Fruit fly (Drosophila melanogaster) whole organism, embryonic: ENCODE measurements around the gene CG5188.

Experiments used
- Blimp-1 ChIP-seq: fragments of 200-800 bp; sonication (Bioruptor generic); optimal IDR thresholded peaks from 3 replicates; lab custom pipeline; 2018; ENCODE audit warnings: missing biosample characterization, missing genetic modification characterization, mild to moderate bottlenecking, moderate library complexity, missing genetic modification reagents
- CG11456 ChIP-seq: fragments of 200-800 bp; sonication (Bioruptor generic); IDR thresholded peaks from 3 replicates; pipeline ENCODE4 v1.3.6; 2022; ENCODE audit warnings: missing biosample characterization, missing genetic modification characterization
- CG11560 ChIP-seq: fragments of 200-800 bp; sonication (Bioruptor generic); IDR thresholded peaks from 3 replicates; pipeline ENCODE4 v1.3.6; 2022; ENCODE audit warnings: missing biosample characterization, missing genetic modification characterization
- CG11695 ChIP-seq: fragments of 200-800 bp; sonication (Bioruptor generic); IDR thresholded peaks from 3 replicates; pipeline ENCODE4 v1.3.6; 2022; ENCODE audit warnings: missing biosample characterization, missing genetic modification characterization
- CG14965 ChIP-seq: fragments of 200-800 bp; sonication (Bioruptor generic); optimal IDR thresholded peaks from 2 replicates; lab custom pipeline; 2016; ENCODE audit warnings: missing biosample characterization, missing genetic modification characterization, borderline replicate concordance
- CG15514 ChIP-seq: fragments of 200-800 bp; sonication (Bioruptor generic); optimal IDR thresholded peaks from 3 replicates; lab custom pipeline; 2017; ENCODE audit warnings: missing biosample characterization, missing genetic modification characterization, mild to moderate bottlenecking, moderate library complexity, missing genetic modification reagents
- CG1647 ChIP-seq: fragments of 200-800 bp; sonication (Bioruptor generic); optimal IDR thresholded peaks from 3 replicates; lab custom pipeline; 2016; ENCODE audit warnings: missing biosample characterization, missing genetic modification characterization
- CG1832 ChIP-seq: fragments of 200-800 bp; sonication (Bioruptor generic); optimal IDR thresholded peaks from 2 replicates; lab custom pipeline; 2017; ENCODE audit warnings: missing biosample characterization, mild to moderate bottlenecking, missing genetic modification characterization, inconsistent platforms
- CG2120 ChIP-seq: fragments of 200-800 bp; sonication (Bioruptor generic); optimal IDR thresholded peaks from 3 replicates; lab custom pipeline; 2016; ENCODE audit warnings: missing biosample characterization, missing genetic modification characterization
- CG30431 ChIP-seq: fragments of 200-800 bp; sonication (Bioruptor generic); optimal IDR thresholded peaks from 2 replicates; lab custom pipeline; 2017; ENCODE audit warnings: missing biosample characterization, missing genetic modification characterization
- CG31441 ChIP-seq: fragments of 200-800 bp; sonication (Bioruptor generic); IDR thresholded peaks from 2 replicates; pipeline ENCODE4 v1.3.6; 2022; ENCODE audit warnings: missing biosample characterization, missing genetic modification characterization
- CG3726 ChIP-seq: fragments of 200-800 bp; sonication (Bioruptor generic); IDR thresholded peaks from 3 replicates; pipeline ENCODE4, ENCODE4 v1.3.6; 2022; ENCODE audit warnings: missing biosample characterization, missing genetic modification characterization
- CG4360 ChIP-seq: fragments of 200-800 bp; sonication (Bioruptor generic); IDR thresholded peaks from 2 replicates; pipeline ENCODE4 v1.3.6; 2022; ENCODE audit warnings: missing biosample characterization, missing genetic modification characterization
- CG4404 ChIP-seq: fragments of 200-800 bp; sonication (Bioruptor generic); IDR thresholded peaks from 2 replicates; pipeline ENCODE4 v1.3.6; 2022; ENCODE audit warnings: missing biosample characterization, missing genetic modification characterization
- CG5953 ChIP-seq: fragments of 200-800 bp; sonication (Bioruptor generic); IDR thresholded peaks from 2 replicates; pipeline ENCODE4 v1.3.6; 2022; ENCODE audit warnings: missing biosample characterization, missing genetic modification characterization
- CG6813 ChIP-seq: fragments of 200-800 bp; sonication (Bioruptor generic); optimal IDR thresholded peaks from 2 replicates; lab custom pipeline; 2017; ENCODE audit warnings: missing biosample characterization, missing genetic modification characterization, mild to moderate bottlenecking, moderate library complexity, missing genetic modification reagents
- CG7928 ChIP-seq: fragments of 200-800 bp; sonication (Bioruptor generic); optimal IDR thresholded peaks from 2 replicates; lab custom pipeline; 2017; ENCODE audit warnings: missing biosample characterization, mild to moderate bottlenecking, missing genetic modification characterization
- CG8281 ChIP-seq: fragments of 200-800 bp; sonication (Bioruptor generic); optimal IDR thresholded peaks from 2 replicates; lab custom pipeline; 2018; ENCODE audit warnings: missing biosample characterization, mild to moderate bottlenecking, missing genetic modification characterization, moderate library complexity
- CG8944 ChIP-seq: fragments of 200-800 bp; sonication (Bioruptor generic); optimal IDR thresholded peaks from 3 replicates; lab custom pipeline; 2016; ENCODE audit warnings: missing biosample characterization, missing genetic modification characterization
- CG9797 ChIP-seq: fragments of 200-800 bp; sonication (Bioruptor generic); optimal IDR thresholded peaks from 3 replicates; lab custom pipeline; 2018; ENCODE audit warnings: missing biosample characterization, mild to moderate bottlenecking, missing genetic modification characterization
- Dref ChIP-seq: fragments of 200-800 bp; sonication (Bioruptor generic); IDR thresholded peaks from 2 replicates; pipeline ENCODE4 v1.3.6; 2022; ENCODE audit warnings: missing biosample characterization, missing genetic modification characterization
- Ets97D ChIP-seq: fragments of 200-800 bp; sonication (Bioruptor generic); optimal IDR thresholded peaks from 3 replicates; lab custom pipeline; 2016; ENCODE audit warnings: missing biosample characterization, missing genetic modification characterization
- GATAe ChIP-seq: fragments of 200-800 bp; sonication (Bioruptor generic); conservative IDR thresholded peaks from 2 replicates; pipeline ENCODE4 v1.3.6; 2022; ENCODE audit warnings: missing biosample characterization, missing genetic modification characterization
- MTF-1 ChIP-seq: fragments of 200-800 bp; sonication (Bioruptor generic); optimal IDR thresholded peaks from 2 replicates; lab custom pipeline; 2018; ENCODE audit warnings: missing biosample characterization, mild to moderate bottlenecking, missing genetic modification characterization, borderline replicate concordance
- Med ChIP-seq: fragments of 200-800 bp; sonication (Bioruptor generic); peaks from one replicate; lab custom pipeline; 2016; ENCODE audit warnings: missing biosample characterization, missing genetic modification characterization, mild to moderate bottlenecking, inconsistent platforms, moderate library complexity
- Nf-YB ChIP-seq: fragments of 200-800 bp; sonication (Bioruptor generic); optimal IDR thresholded peaks from 3 replicates; lab custom pipeline; 2019; ENCODE audit warnings: missing biosample characterization, mild to moderate bottlenecking, missing genetic modification characterization, moderate library complexity
- Oaz ChIP-seq: fragments of 200-800 bp; sonication (Bioruptor generic); IDR thresholded peaks from 2 replicates; pipeline ENCODE4 v1.3.6; 2022; ENCODE audit warnings: missing biosample characterization, missing genetic modification characterization
- Opbp ChIP-seq: fragments of 200-800 bp; sonication (Bioruptor generic); IDR thresholded peaks from 3 replicates; pipeline ENCODE4 v1.3.6; 2022; ENCODE audit warnings: missing biosample characterization, missing genetic modification characterization; ENCODE audit not compliant: partially characterized antibody
- Pdp1 ChIP-seq, 2 experiments: fragments of 200-800 bp; sonication (Bioruptor generic); optimal IDR thresholded peaks; 3 replicates each; lab custom pipeline; 2016; ENCODE audit warnings: missing biosample characterization in 2 of 2, missing genetic modification characterization in 2 of 2, mild to moderate bottlenecking in 1 of 2, moderate library complexity in 1 of 2
- Six4 ChIP-seq: fragments of 200-800 bp; sonication (Bioruptor generic); optimal IDR thresholded peaks from 2 replicates; lab custom pipeline; 2016; ENCODE audit warnings: missing biosample characterization, missing genetic modification characterization
- Sox100B ChIP-seq: fragments of 200-800 bp; sonication (Bioruptor generic); optimal IDR thresholded peaks from 3 replicates; lab custom pipeline; 2018; ENCODE audit warnings: missing biosample characterization, mild to moderate bottlenecking, missing genetic modification characterization
- amos ChIP-seq: fragments of 200-800 bp; sonication (Bioruptor generic); IDR thresholded peaks from 2 replicates; pipeline ENCODE4 v1.3.6; 2022; ENCODE audit warnings: missing biosample characterization, missing genetic modification characterization; ENCODE audit not compliant: partially characterized antibody
- aop ChIP-seq: fragments of 200-800 bp; sonication (Bioruptor generic); IDR thresholded peaks from 2 replicates; pipeline ENCODE4 v1.3.6; 2022; ENCODE audit warnings: missing biosample characterization, missing genetic modification characterization
- ap ChIP-seq: fragments of 200-800 bp; sonication (Bioruptor generic); IDR thresholded peaks from 2 replicates; pipeline ENCODE4 v1.3.6; 2022; ENCODE audit warnings: missing biosample characterization, missing genetic modification characterization
- ato ChIP-seq: fragments of 200-800 bp; sonication (Bioruptor generic); IDR thresholded peaks from 2 replicates; pipeline ENCODE4 v1.3.6; 2022; ENCODE audit warnings: missing biosample characterization, missing genetic modification characterization; ENCODE audit not compliant: partially characterized antibody
- dm ChIP-seq: fragments of 200-800 bp; sonication (Bioruptor generic); optimal IDR thresholded peaks from 3 replicates; lab custom pipeline; 2016; ENCODE audit warnings: missing biosample characterization, missing genetic modification characterization
- emc ChIP-seq: fragments of 200-800 bp; sonication (Bioruptor generic); optimal IDR thresholded peaks from 2 replicates; lab custom pipeline; 2016; ENCODE audit warnings: missing biosample characterization, missing genetic modification characterization
- exex ChIP-seq: fragments of 200-800 bp; sonication (Bioruptor generic); optimal IDR thresholded peaks from 4 replicates; lab custom pipeline; 2018; ENCODE audit warnings: missing biosample characterization, mild to moderate bottlenecking, missing genetic modification characterization, moderate library complexity
- gcm2 ChIP-seq: fragments of 200-800 bp; sonication (Bioruptor generic); optimal IDR thresholded peaks from 2 replicates; lab custom pipeline; 2016; ENCODE audit warnings: missing biosample characterization, missing genetic modification characterization
- gt ChIP-seq: fragments of 200-800 bp; sonication (Bioruptor generic); IDR thresholded peaks from 2 replicates; pipeline ENCODE4 v1.3.6; 2022; ENCODE audit warnings: missing biosample characterization, missing genetic modification characterization
- hb ChIP-seq: fragments of 200-800 bp; sonication (Bioruptor generic); IDR thresholded peaks from 3 replicates; pipeline ENCODE4 v1.3.6; 2022; ENCODE audit warnings: missing biosample characterization, missing genetic modification characterization; ENCODE audit not compliant: partially characterized antibody
- hkb ChIP-seq, 2 experiments: fragments of 200-800 bp in 1 of 2; fragments of >200 bp in 1 of 2; sonication (Bioruptor generic) in 1 of 2; IDR thresholded peaks in 1 of 2; optimal IDR thresholded peaks in 1 of 2; 2 replicates each; pipeline versions ENCODE4 v1.3.6 to Lab custom; 2017 to 2022; ENCODE audit warnings: missing biosample characterization in 1 of 2, missing genetic modification characterization in 1 of 2
- kni ChIP-seq: fragments of 200-800 bp; sonication (Bioruptor generic); optimal IDR thresholded peaks from 3 replicates; lab custom pipeline; 2017; ENCODE audit warnings: mild to moderate bottlenecking, missing biosample characterization, missing genetic modification reagents, missing genetic modification characterization
- pan ChIP-seq, 4 experiments: fragments of >200 bp in 3 of 4; fragments of 200-800 bp in 1 of 4; sonication (Bioruptor generic) in 1 of 4; optimal IDR thresholded peaks in 3 of 4; IDR thresholded peaks in 1 of 4; 2 replicates each; pipeline versions ENCODE4 v1.3.6 to Lab custom; 2017 to 2022; ENCODE audit warnings: missing biosample characterization in 2 of 4, missing genetic modification characterization in 2 of 4, mixed read lengths in 1 of 4
- pros ChIP-seq: fragments of 200-800 bp; sonication (Bioruptor generic); optimal IDR thresholded peaks from 3 replicates; lab custom pipeline; 2019; ENCODE audit warnings: missing biosample characterization, mild to moderate bottlenecking, missing genetic modification characterization, moderate library complexity
- row ChIP-seq: fragments of 200-800 bp; sonication (Bioruptor generic); IDR thresholded peaks from 3 replicates; pipeline ENCODE4 v1.3.6; 2022; ENCODE audit warnings: missing biosample characterization, missing genetic modification characterization
- ssp ChIP-seq: fragments of 200-800 bp; sonication (Bioruptor generic); IDR thresholded peaks from 2 replicates; pipeline ENCODE4 v1.3.6; 2022; ENCODE audit warnings: missing biosample characterization, missing genetic modification characterization
- tio ChIP-seq: fragments of 200-800 bp; sonication (Bioruptor generic); optimal IDR thresholded peaks from 2 replicates; lab custom pipeline; 2017; ENCODE audit warnings: missing biosample characterization, missing genetic modification characterization, inconsistent platforms

Gene CG5188

dm6 chr2L:10425599-10425998 lies 3.0 kb upstream of the CG5188 start:
- peak; percentile 55; the same call in 1 of the 3 replicates for TF ChIP-seq hb
- TF ChIP-seq dm (GFP tag; lab: Kevin White, UChicago), result no peak
- 0 out of 3 replicates have a peak, but pooled peaks have one; percentile 4 for TF ChIP-seq Opbp (GFP tag; lab: Robert Waterston, UW)
- peak; percentile 43; the same call in 1 of the 3 replicates for TF ChIP-seq CG11560 (tag; lab: Robert Waterston, UW)
- no peak for TF ChIP-seq Oaz (GFP tag; lab: Robert Waterston, UW)
- TF ChIP-seq kni (GFP tag; lab: Kevin White, UChicago), result no peak
- no peak for TF ChIP-seq aop
- TF ChIP-seq CG3726 (GFP tag; lab: Robert Waterston, UW), result 0 out of 3 replicates have a peak, but pooled peaks have one; percentile 16
- TF ChIP-seq CG8944 (GFP tag; lab: Kevin White, UChicago), result no peak
- TF ChIP-seq CG30431 (GFP tag; lab: Kevin White, UChicago), result no peak
- 0 out of 2 replicates have a peak, but pooled peaks have one; percentile 6 for TF ChIP-seq Dref (GFP tag; lab: Robert Waterston, UW)
- peak; percentile 6 for TF ChIP-seq CG14965 (GFP tag; lab: Kevin White, UChicago)
- TF ChIP-seq CG6813 (GFP tag; lab: Kevin White, UChicago), result no peak
- TF ChIP-seq emc, result no peak
- TF ChIP-seq CG5953, result 0 out of 2 replicates have a peak, but pooled peaks have one; percentile 12
- TF ChIP-seq Nf-YB (GFP tag; lab: Kevin White, UChicago), result no peak
- TF ChIP-seq ato (GFP tag; lab: Robert Waterston, UW), result 0 out of 2 replicates have a peak, but pooled peaks have one; percentile 13
- TF ChIP-seq CG1832 (GFP tag; lab: Kevin White, UChicago), result peak; percentile 9
- no peak for TF ChIP-seq CG4360
- 0 out of 2 replicates have a peak, but pooled peaks have one; percentile 13 for TF ChIP-seq CG4404 (GFP tag; lab: Robert Waterston, UW)
- TF ChIP-seq pan (optimal IDR thresholded peaks at IDR 0.05; lab: Kevin White, UChicago), result no peak
- no peak for TF ChIP-seq pan (GFP tag; optimal IDR thresholded peaks at IDR 0.05 in 1 of 2, IDR thresholded peaks at IDR 0.05 in 1 of 2)
- TF ChIP-seq tio (GFP tag; lab: Kevin White, UChicago), result no peak
- peak; percentile 62 for TF ChIP-seq Med (GFP tag; lab: Kevin White, UChicago)
- TF ChIP-seq amos, result 0 out of 2 replicates have a peak, but pooled peaks have one; percentile 16

- TF ChIP-seq pros (no peak), CG31441 (GFP tag; lab: Robert Waterston, UW) (no peak; the same call in none of the 2 replicates), gcm2 (GFP tag; lab: Kevin White, UChicago) (no peak), Sox100B (GFP tag; lab: Kevin White, UChicago) (peak; percentile 48), hkb (optimal IDR thresholded peaks at IDR 0.05; lab: Kevin White, UChicago) (no peak), hkb (GFP tag; IDR thresholded peaks at IDR 0.05; lab: Robert Waterston, UW) (no peak), Six4 (no peak), Blimp-1 (GFP tag; lab: Kevin White, UChicago) (no peak), Pdp1 (GFP tag; optimal IDR thresholded peaks at IDR 0.05; lab: Kevin White, UChicago) (no peak), CG11695 (GFP tag; lab: Robert Waterston, UW) (no peak), CG1647 (no peak), ap (GFP tag; lab: Robert Waterston, UW) (no peak), gt (GFP tag; lab: Robert Waterston, UW) (no peak), ssp (GFP tag; lab: Robert Waterston, UW) (no peak; the same call in 1 of the 2 replicates), CG2120 (GFP tag; lab: Kevin White, UChicago) (peak; percentile 51), CG8281 (no peak), CG11456 (GFP tag; lab: Robert Waterston, UW) (no peak), ato (GFP tag; lab: Robert Waterston, UW) (peak; percentile 68), CG15514 (peak; percentile 66), MTF-1 (GFP tag; lab: Kevin White, UChicago) (no peak), row (no peak; the same call in none of the 3 replicates), Ets97D (peak; percentile 83), exex (tag; lab: Kevin White, UChicago) (peak; percentile 19), GATAe (no peak), CG7928 (GFP tag; lab: Kevin White, UChicago) (no peak), CG9797 (GFP tag; lab: Kevin White, UChicago) (peak; percentile 56)
These were observed 2.0 kb upstream of the CG5188 start, which contains the start of the genes SmB and KdelR for dm6 chr2L:10426534-10427048. SmB (minus strand) TSS chr2L:10426627. KdelR (plus strand) TSS chr2L:10426887.
